Worm (Caenorhabditis elegans) whole organism, L4 larva: Measurements from ENCODE around the gene Y73C8B.2.

ENCODE experiments used
- nhr-6 ChIP-seq: fragments of 150-350 bp; optimal IDR thresholded peaks from 2 replicates; lab custom pipeline; 2014; ENCODE audit warnings: missing biosample characterization, missing genetic modification characterization
- skn-1 ChIP-seq: fragments of 150-350 bp; optimal IDR thresholded peaks from 2 replicates; lab custom pipeline; 2014; ENCODE audit warnings: missing biosample characterization, missing genetic modification characterization
- snpc-1.2 ChIP-seq: fragments of 200-800 bp; sonication (Bioruptor generic); IDR thresholded peaks from 2 replicates; pipeline ENCODE4 v1.3.6; 2022; ENCODE audit warnings: missing genetic modification reagents, missing genetic modification characterization, missing compliant biosample characterization
- spr-1 ChIP-seq: sonication (generic microtip); optimal IDR thresholded peaks from 2 replicates; lab custom pipeline; 2016; ENCODE audit warnings: mild to moderate bottlenecking, missing genetic modification characterization, missing compliant biosample characterization
- spr-3 ChIP-seq: fragments of 200-800 bp; sonication (Bioruptor generic); optimal IDR thresholded peaks from 2 replicates; lab custom pipeline; 2018; ENCODE audit warnings: mild to moderate bottlenecking, missing genetic modification characterization, missing compliant biosample characterization
- ztf-11 ChIP-seq: fragments of 150-350 bp; optimal IDR thresholded peaks from 2 replicates; lab custom pipeline; 2014; ENCODE audit warnings: missing biosample characterization, missing genetic modification characterization

ce11 chrV:3230150-3230549 is 35.3 kb upstream of the Y73C8B.2 start:
- TF ChIP-seq nhr-6 (tag; lab: Kevin White, UChicago) (no peak), ztf-11 (tag; lab: Kevin White, UChicago) (no peak), spr-3 (no peak), spr-1 (no peak), skn-1 (no peak), snpc-1.2 (GFP tag; lab: Robert Waterston, UW) (no peak)
